Worm (Caenorhabditis elegans) whole organism, L2 larva: ENCODE measurements around the gene F41E6.5.

Experiments used
- C34F6.9 ChIP-seq: fragments of 150-350 bp; optimal IDR thresholded peaks from 2 replicates; lab custom pipeline; 2014; ENCODE audit warnings: missing biosample characterization, missing genetic modification characterization
- R02D3.7 ChIP-seq: fragments of 150-350 bp; optimal IDR thresholded peaks from 2 replicates; lab custom pipeline; 2014; ENCODE audit warnings: missing biosample characterization, missing genetic modification characterization
- Y55F3AM.14 ChIP-seq: fragments of 200-800 bp; sonication (Bioruptor generic); optimal IDR thresholded peaks from 2 replicates; lab custom pipeline; 2018; ENCODE audit warnings: mild to moderate bottlenecking, missing genetic modification characterization, missing compliant biosample characterization
- alr-1 ChIP-seq: fragments of 150-350 bp; optimal IDR thresholded peaks from 2 replicates; lab custom pipeline; 2014; ENCODE audit warnings: missing biosample characterization, missing genetic modification characterization
- aly-2 ChIP-seq: fragments of 150-350 bp; optimal IDR thresholded peaks from 2 replicates; lab custom pipeline; 2014; ENCODE audit warnings: missing biosample characterization, missing genetic modification characterization
- ama-1 ChIP-seq: fragments of 150-350 bp; optimal IDR thresholded peaks from 2 replicates; lab custom pipeline; 2018; ENCODE audit warnings: inconsistent platforms
- blmp-1 ChIP-seq: sonication (generic microtip); optimal IDR thresholded peaks from 2 replicates; lab custom pipeline; 2017; ENCODE audit warnings: missing genetic modification characterization, mild to moderate bottlenecking, missing compliant biosample characterization, antibody characterized with exemption, moderate library complexity; ENCODE audit not compliant: insufficient read depth
- ceh-82 ChIP-seq: fragments of 150-350 bp; optimal IDR thresholded peaks from 2 replicates; lab custom pipeline; 2014; ENCODE audit warnings: missing biosample characterization, missing genetic modification characterization
- crh-2 ChIP-seq: sonication (generic microtip); optimal IDR thresholded peaks from 2 replicates; lab custom pipeline; 2017; ENCODE audit warnings: missing biosample characterization, missing genetic modification characterization
- dmd-4 ChIP-seq: sonication (generic microtip); optimal IDR thresholded peaks from 2 replicates; lab custom pipeline; 2017; ENCODE audit warnings: missing biosample characterization, missing genetic modification characterization
- elt-1 ChIP-seq: fragments of 150-350 bp; optimal IDR thresholded peaks from 2 replicates; lab custom pipeline; 2014; ENCODE audit warnings: missing biosample characterization, missing genetic modification characterization
- fos-1 ChIP-seq: fragments of 150-350 bp; optimal IDR thresholded peaks from 2 replicates; lab custom pipeline; 2014; ENCODE audit warnings: missing biosample characterization, missing genetic modification characterization
- gmeb-1 ChIP-seq: fragments of 150-350 bp; optimal IDR thresholded peaks from 2 replicates; lab custom pipeline; 2014; ENCODE audit warnings: missing biosample characterization, missing genetic modification characterization
- lin-11 ChIP-seq: fragments of 150-350 bp; sonication (generic microtip); optimal IDR thresholded peaks from 2 replicates; lab custom pipeline; 2014; ENCODE audit warnings: missing biosample characterization, missing genetic modification characterization, inconsistent platforms, mixed read lengths
- lin-13 ChIP-seq: fragments of 150-350 bp; optimal IDR thresholded peaks from 2 replicates; lab custom pipeline; 2014; ENCODE audit warnings: missing biosample characterization, missing genetic modification reagents, missing genetic modification characterization
- lin-39 ChIP-seq: fragments of 150-350 bp; optimal IDR thresholded peaks from 2 replicates; lab custom pipeline; 2014; ENCODE audit warnings: missing biosample characterization, missing genetic modification reagents, missing genetic modification characterization
- lsy-2 ChIP-seq, 2 experiments: fragments of 150-350 bp in 1 of 2; sonication (generic microtip) in 1 of 2; optimal IDR thresholded peaks; 2 replicates each; lab custom pipeline; 2014 to 2017; ENCODE audit warnings: missing biosample characterization in 2 of 2, missing genetic modification characterization in 2 of 2
- mab-5 ChIP-seq: fragments of 150-350 bp; optimal IDR thresholded peaks from 2 replicates; lab custom pipeline; 2014; ENCODE audit warnings: missing biosample characterization, missing genetic modification characterization
- mbf-1 ChIP-seq: sonication (generic microtip); optimal IDR thresholded peaks from 2 replicates; lab custom pipeline; 2017; ENCODE audit warnings: missing biosample characterization, missing genetic modification characterization
- mdl-1 ChIP-seq, 2 experiments: fragments of 150-350 bp in 1 of 2; sonication (generic microtip) in 1 of 2; optimal IDR thresholded peaks; 2 replicates each; lab custom pipeline; 2017; ENCODE audit warnings: missing biosample characterization in 2 of 2, missing genetic modification characterization in 2 of 2
- nhr-10 ChIP-seq: sonication (generic microtip); optimal IDR thresholded peaks from 2 replicates; lab custom pipeline; 2017; ENCODE audit warnings: missing biosample characterization, missing genetic modification characterization
- nhr-11 ChIP-seq: fragments of 150-350 bp; optimal IDR thresholded peaks from 2 replicates; lab custom pipeline; 2014; ENCODE audit warnings: missing biosample characterization, missing genetic modification characterization
- nhr-12 ChIP-seq: fragments of 150-350 bp; optimal IDR thresholded peaks from 2 replicates; lab custom pipeline; 2014; ENCODE audit warnings: missing biosample characterization, missing genetic modification characterization
- nhr-129 ChIP-seq: fragments of 150-350 bp; optimal IDR thresholded peaks from 2 replicates; lab custom pipeline; 2014; ENCODE audit warnings: missing biosample characterization, missing genetic modification characterization
- nhr-21 ChIP-seq: fragments of 150-350 bp; optimal IDR thresholded peaks from 2 replicates; lab custom pipeline; 2014; ENCODE audit warnings: missing biosample characterization, missing genetic modification characterization
- nhr-237 ChIP-seq: fragments of 150-350 bp; optimal IDR thresholded peaks from 2 replicates; lab custom pipeline; 2014; ENCODE audit warnings: missing biosample characterization, missing genetic modification characterization
- nhr-25 ChIP-seq: fragments of 150-350 bp; sonication (generic microtip); optimal IDR thresholded peaks from 3 replicates; lab custom pipeline; 2014; ENCODE audit warnings: missing biosample characterization, missing genetic modification characterization
- nhr-6 ChIP-seq: fragments of 150-350 bp; optimal IDR thresholded peaks from 2 replicates; lab custom pipeline; 2014; ENCODE audit warnings: missing biosample characterization, missing genetic modification characterization
- sem-4 ChIP-seq: fragments of 150-350 bp; optimal IDR thresholded peaks from 2 replicates; lab custom pipeline; 2014; ENCODE audit warnings: missing biosample characterization, missing genetic modification reagents, missing genetic modification characterization
- skn-1 ChIP-seq: sonication (generic microtip); optimal IDR thresholded peaks from 2 replicates; lab custom pipeline; 2017; ENCODE audit warnings: missing biosample characterization, missing genetic modification characterization
- sma-3 ChIP-seq: sonication (generic microtip); optimal IDR thresholded peaks from 2 replicates; lab custom pipeline; 2016; ENCODE audit warnings: missing genetic modification reagents, missing genetic modification characterization, missing compliant biosample characterization
- sma-9 ChIP-seq, 2 experiments: fragments of 150-350 bp in 1 of 2; sonication (generic microtip) in 1 of 2; optimal IDR thresholded peaks; 2 replicates each; lab custom pipeline; 2014 to 2016; ENCODE audit warnings: missing genetic modification characterization in 2 of 2, mild to moderate bottlenecking in 1 of 2, missing biosample characterization in 1 of 2, missing compliant biosample characterization in 1 of 2, missing genetic modification reagents in 1 of 2, moderate library complexity in 1 of 2
- snpc-4 ChIP-seq: fragments of 150-350 bp; optimal IDR thresholded peaks from 2 replicates; lab custom pipeline; 2014; ENCODE audit warnings: missing biosample characterization, missing genetic modification characterization
- unc-39 ChIP-seq: fragments of 150-350 bp; optimal IDR thresholded peaks from 2 replicates; lab custom pipeline; 2014; ENCODE audit warnings: missing biosample characterization, missing genetic modification characterization
- unc-55 ChIP-seq: fragments of 150-350 bp; sonication (generic microtip); optimal IDR thresholded peaks from 3 replicates; lab custom pipeline; 2014; ENCODE audit warnings: missing biosample characterization, missing genetic modification reagents, missing genetic modification characterization
- unc-62 ChIP-seq: fragments of 150-350 bp; optimal IDR thresholded peaks from 2 replicates; lab custom pipeline; 2014; ENCODE audit warnings: missing biosample characterization, missing genetic modification reagents, missing genetic modification characterization
- zag-1 ChIP-seq: fragments of 150-350 bp; optimal IDR thresholded peaks from 2 replicates; lab custom pipeline; 2014; ENCODE audit warnings: missing biosample characterization, missing genetic modification characterization
- ztf-1 ChIP-seq: fragments of 200-800 bp; sonication (Bioruptor generic); conservative IDR thresholded peaks from 2 replicates; pipeline ENCODE4 v1.3.6; 2022; ENCODE audit warnings: missing genetic modification characterization, missing compliant biosample characterization
- ztf-11 ChIP-seq: sonication (generic microtip); optimal IDR thresholded peaks from 2 replicates; lab custom pipeline; 2017; ENCODE audit warnings: missing biosample characterization, missing genetic modification characterization
- ztf-4 ChIP-seq: fragments of 150-350 bp; optimal IDR thresholded peaks from 2 replicates; lab custom pipeline; 2014; ENCODE audit warnings: missing biosample characterization, missing genetic modification characterization

Gene F41E6.5

DNA sequence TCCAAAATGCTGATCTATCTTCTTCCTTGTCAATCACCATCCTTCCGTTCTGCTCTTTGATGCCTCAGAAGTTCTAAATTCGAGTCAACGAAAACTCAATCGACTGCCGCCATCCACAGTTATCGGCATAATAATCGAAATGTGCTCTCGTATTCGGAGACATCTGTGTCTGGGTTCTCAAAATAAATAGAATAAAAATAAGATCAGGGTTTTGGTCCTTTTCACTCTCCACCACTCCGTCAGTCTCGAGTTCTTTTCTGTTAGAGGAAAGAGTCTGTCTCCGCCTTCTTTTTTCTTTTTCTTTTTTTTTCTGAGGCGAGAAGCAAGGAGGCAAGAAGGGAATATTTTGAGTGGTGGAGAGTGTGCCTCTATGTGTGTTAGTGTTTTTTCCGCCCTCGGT, 20.5 kb downstream of the F41E6.5 start, which contains the start of gene F41E6.17:
F41E6.17 (plus strand) TSS at position 348 of the 400 bp plus-strand sequence.
- TF ChIP-seq unc-39 (tag; lab: Kevin White, UChicago) (no peak), lin-39 (no peak), unc-55 (GFP tag; lab: Kevin White, UChicago) (peak; percentile 10)

DNA sequence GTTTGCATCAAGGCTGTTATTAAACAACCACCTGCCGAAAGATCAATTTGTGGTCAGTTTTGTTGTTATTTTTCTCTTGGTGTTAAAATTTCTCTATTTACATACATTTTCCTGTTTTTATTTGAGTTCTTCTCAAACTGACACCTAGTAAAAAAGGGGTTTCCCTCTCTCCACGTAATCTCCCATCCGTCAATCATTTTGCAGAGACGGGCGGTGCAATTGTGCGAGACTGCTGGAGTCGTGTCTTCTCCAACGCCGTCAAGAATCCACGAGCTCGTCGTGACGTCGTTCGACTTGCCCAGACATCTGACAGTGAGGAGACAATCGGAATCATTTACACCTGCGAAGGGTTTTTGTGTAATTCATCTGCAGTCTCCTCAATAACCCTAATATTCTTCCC, 23.1 kb downstream of the F41E6.5 start:
- TF ChIP-seq unc-55 (GFP tag; lab: Kevin White, UChicago), result no peak
- no peak for TF ChIP-seq ztf-4 (tag; lab: Kevin White, UChicago)
- no peak for TF ChIP-seq mdl-1 (tag; optimal IDR thresholded peaks at IDR 0.05; lab: Kevin White, UChicago)
- no peak for TF ChIP-seq zag-1
- TF ChIP-seq alr-1 (tag; lab: Kevin White, UChicago), result no peak
- no peak for TF ChIP-seq ztf-1
- no peak for TF ChIP-seq unc-62 (GFP tag; lab: Kevin White, UChicago)
- no peak for TF ChIP-seq snpc-4 (tag; lab: Kevin White, UChicago)
- TF ChIP-seq nhr-10 (tag; lab: Kevin White, UChicago), result no peak
- no peak for TF ChIP-seq nhr-12 (tag; lab: Kevin White, UChicago)
- TF ChIP-seq unc-39 (tag; lab: Kevin White, UChicago), result no peak
- TF ChIP-seq sem-4, result no peak
- no peak for TF ChIP-seq sma-3
- TF ChIP-seq skn-1 (tag; lab: Kevin White, UChicago), result no peak

DNA sequence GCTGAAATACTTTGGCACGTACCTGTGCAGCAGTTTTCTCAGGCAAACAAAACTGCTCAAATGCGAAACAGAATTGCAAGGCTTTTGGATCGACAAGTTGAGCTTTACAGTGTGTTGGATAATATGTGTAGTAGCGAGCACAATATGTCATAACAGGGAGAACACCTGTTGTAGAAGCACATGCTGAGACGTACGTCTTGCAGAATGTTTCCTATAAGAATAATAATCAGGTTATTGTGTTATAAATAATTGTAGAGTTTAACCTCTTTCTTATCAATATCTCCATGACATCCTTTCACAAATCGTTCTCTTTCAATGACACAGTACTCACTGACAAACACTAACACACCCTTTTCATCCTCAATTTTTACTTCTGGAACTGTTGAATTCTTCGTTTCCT, 24.3 kb downstream of the F41E6.5 start:
- TF ChIP-seq unc-62 (GFP tag; lab: Kevin White, UChicago), result no peak
- no peak for TF ChIP-seq nhr-10 (tag; lab: Kevin White, UChicago)
- TF ChIP-seq lin-11 (tag; lab: Kevin White, UChicago), result no peak
- no peak for TF ChIP-seq aly-2
- no peak for TF ChIP-seq ztf-11 (tag; lab: Kevin White, UChicago)
- TF ChIP-seq lsy-2 (tag; optimal IDR thresholded peaks at IDR 0.05; lab: Kevin White, UChicago), result no peak
- TF ChIP-seq snpc-4 (tag; lab: Kevin White, UChicago), result no peak
- TF ChIP-seq crh-2 (tag; lab: Kevin White, UChicago), result no peak
- TF ChIP-seq R02D3.7 (tag; lab: Kevin White, UChicago), result no peak
- TF ChIP-seq nhr-25 (tag; lab: Kevin White, UChicago), result no peak
- TF ChIP-seq skn-1 (tag; lab: Kevin White, UChicago), result no peak
- TF ChIP-seq sma-3, result no peak
- TF ChIP-seq nhr-129 (tag; lab: Kevin White, UChicago), result no peak
- TF ChIP-seq nhr-6, result no peak
- TF ChIP-seq alr-1 (tag; lab: Kevin White, UChicago), result no peak
- no peak for TF ChIP-seq blmp-1
- TF ChIP-seq ztf-1, result no peak
- TF ChIP-seq unc-55 (GFP tag; lab: Kevin White, UChicago), result no peak

DNA sequence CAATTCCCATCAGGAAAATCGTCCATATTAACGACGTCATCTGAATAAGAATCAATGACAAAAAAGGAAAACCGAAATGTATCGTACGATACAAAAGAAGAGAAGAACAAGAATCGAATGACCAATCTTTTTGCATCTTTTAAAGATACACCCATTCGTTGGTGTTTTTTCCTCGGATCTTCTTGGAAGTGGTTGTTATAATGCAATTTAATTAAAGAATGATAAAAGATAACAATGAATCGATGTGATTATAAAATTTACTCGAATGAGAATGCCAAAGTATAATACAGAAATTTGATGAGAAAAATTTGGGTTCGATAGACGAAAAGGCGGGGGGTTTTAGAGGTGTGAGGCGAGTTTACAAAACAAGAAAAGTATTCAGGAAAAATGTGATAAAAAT, 25.7 kb downstream of the F41E6.5 start, which contains the start of gene F41E6.12:
F41E6.12 (minus strand) TSS at position 101 of the 400 bp plus-strand sequence.
- no peak for TF ChIP-seq snpc-4 (tag; lab: Kevin White, UChicago)

DNA sequence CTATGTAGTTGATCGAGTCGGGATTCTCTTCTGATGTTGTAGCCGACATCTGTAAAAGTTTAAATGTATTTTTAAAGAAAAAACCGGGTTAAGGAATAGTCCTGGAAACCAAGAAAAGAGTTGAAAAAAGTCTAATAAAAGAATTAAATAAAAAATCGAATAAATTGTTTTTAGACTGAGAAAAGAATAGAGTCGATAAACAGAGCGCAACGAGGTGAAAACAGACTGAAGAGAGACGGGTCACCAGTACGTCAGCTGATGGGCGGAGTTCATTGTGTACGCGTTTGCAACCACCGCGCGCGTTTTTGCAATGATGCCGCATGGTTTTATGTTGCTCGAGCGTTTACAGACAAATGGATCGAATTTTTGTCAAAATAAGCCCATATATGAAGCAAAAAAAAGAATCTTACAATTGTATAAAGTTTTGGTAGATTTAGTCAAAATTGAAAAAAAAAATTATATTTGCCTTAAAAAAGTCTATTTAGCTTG, 28.0 kb downstream of the F41E6.5 start, which contains the start of gene atg-18:
atg-18 (minus strand) TSS at position 51 of the 489 bp plus-strand sequence.
- TF ChIP-seq blmp-1, result peak; percentile 64
- no peak for TF ChIP-seq skn-1 (tag; lab: Kevin White, UChicago)
- TF ChIP-seq nhr-11 (tag; lab: Kevin White, UChicago), result no peak
- no peak for TF ChIP-seq nhr-237
- no peak for TF ChIP-seq nhr-12 (tag; lab: Kevin White, UChicago)
- TF ChIP-seq nhr-129 (tag; lab: Kevin White, UChicago), result peak; percentile 84
- TF ChIP-seq Y55F3AM.14 (GFP tag; lab: Kevin White, UChicago), result no peak
- TF ChIP-seq mab-5 (tag; lab: Kevin White, UChicago), result peak; percentile 45
- TF ChIP-seq R02D3.7 (tag; lab: Kevin White, UChicago), result no peak
- no peak for TF ChIP-seq dmd-4 (tag; lab: Kevin White, UChicago)
- TF ChIP-seq lin-11 (tag; lab: Kevin White, UChicago), result peak; percentile 81
- TF ChIP-seq lsy-2 (tag; optimal IDR thresholded peaks at IDR 0.05; lab: Kevin White, UChicago), result peak in 1 of 2 experiments; percentile 76
- TF ChIP-seq nhr-6, result no peak
- no peak for TF ChIP-seq nhr-10 (tag; lab: Kevin White, UChicago)
- peak; percentile 63 for TF ChIP-seq lin-13
- peak; percentile 56 for TF ChIP-seq sem-4
- peak; percentile 73 for TF ChIP-seq gmeb-1
- TF ChIP-seq sma-9 (GFP tag; optimal IDR thresholded peaks at IDR 0.05; lab: Kevin White, UChicago), result peak; percentile 56
- no peak for TF ChIP-seq sma-9 (tag; optimal IDR thresholded peaks at IDR 0.05; lab: Kevin White, UChicago)
- TF ChIP-seq ceh-82, result no peak
- TF ChIP-seq ztf-11 (tag; lab: Kevin White, UChicago), result no peak
- peak; percentile 67 for TF ChIP-seq crh-2 (tag; lab: Kevin White, UChicago)
- TF ChIP-seq ama-1 (lab: Kevin White, UChicago), result peak; percentile 6
- TF ChIP-seq snpc-4 (tag; lab: Kevin White, UChicago), result peak; percentile 22
- TF ChIP-seq unc-39 (tag; lab: Kevin White, UChicago), result no peak
- no peak for TF ChIP-seq nhr-21 (tag; lab: Kevin White, UChicago)
- peak; percentile 64 for TF ChIP-seq fos-1 (tag; lab: Kevin White, UChicago)
- no peak for TF ChIP-seq ztf-4 (tag; lab: Kevin White, UChicago)
- no peak for TF ChIP-seq ztf-1
- TF ChIP-seq unc-55 (GFP tag; lab: Kevin White, UChicago), result peak; percentile 77
- peak; percentile 9 for TF ChIP-seq unc-62 (GFP tag; lab: Kevin White, UChicago)
- no peak for TF ChIP-seq elt-1
- TF ChIP-seq sma-3, result peak; percentile 71
- no peak for TF ChIP-seq mdl-1 (tag; optimal IDR thresholded peaks at IDR 0.05; lab: Kevin White, UChicago)
- TF ChIP-seq mbf-1 (tag; lab: Kevin White, UChicago), result no peak
- no peak for TF ChIP-seq aly-2
- peak; percentile 73 for TF ChIP-seq C34F6.9 (tag; lab: Kevin White, UChicago)
